Fruit fly (Drosophila melanogaster) whole organism, embryonic: ENCODE measurements around the gene Utx.

Source experiments
- Abd-B ChIP-seq: fragments of 200-800 bp; sonication (Bioruptor generic); optimal IDR thresholded peaks from 2 replicates; lab custom pipeline; 2018; ENCODE audit warnings: missing biosample characterization, mild to moderate bottlenecking, missing genetic modification characterization, moderate library complexity
- B-H1 ChIP-seq: fragments of 200-800 bp; sonication (Bioruptor generic); IDR thresholded peaks from 3 replicates; pipeline ENCODE4 v1.3.6; 2022; ENCODE audit warnings: missing biosample characterization, missing genetic modification characterization
- Blimp-1 ChIP-seq: fragments of 200-800 bp; sonication (Bioruptor generic); optimal IDR thresholded peaks from 3 replicates; lab custom pipeline; 2018; ENCODE audit warnings: missing biosample characterization, missing genetic modification characterization, mild to moderate bottlenecking, moderate library complexity, missing genetic modification reagents
- C15 ChIP-seq: fragments of 200-800 bp; sonication (Bioruptor generic); IDR thresholded peaks from 3 replicates; pipeline ENCODE4 v1.3.6; 2022; ENCODE audit warnings: missing biosample characterization, missing genetic modification characterization
- CG10979 ChIP-seq: fragments of 200-800 bp; sonication (Bioruptor generic); optimal IDR thresholded peaks from 2 replicates; lab custom pipeline; 2018; ENCODE audit warnings: missing biosample characterization, mild to moderate bottlenecking, missing genetic modification characterization, moderate library complexity
- CG14441 ChIP-seq: fragments of 200-800 bp; sonication (Bioruptor generic); IDR thresholded peaks from 2 replicates; pipeline ENCODE4 v1.3.6; 2022; ENCODE audit warnings: missing biosample characterization, missing genetic modification characterization
- CG16779 ChIP-seq: fragments of 200-800 bp; sonication (Bioruptor generic); IDR thresholded peaks from 2 replicates; pipeline ENCODE4 v1.3.6; 2022; ENCODE audit warnings: missing biosample characterization, missing genetic modification characterization
- CG17829 ChIP-seq: fragments of 200-800 bp; optimal IDR thresholded peaks from 2 replicates; lab custom pipeline; 2019; ENCODE audit warnings: missing biosample characterization, mild to moderate bottlenecking, missing genetic modification characterization, moderate library complexity
- CG18011 ChIP-seq: fragments of 200-800 bp; sonication (Bioruptor generic); optimal IDR thresholded peaks from 2 replicates; lab custom pipeline; 2017; ENCODE audit warnings: missing biosample characterization, missing genetic modification characterization, mild to moderate bottlenecking, moderate library complexity, missing genotype
- CG18764 ChIP-seq: fragments of 200-800 bp; sonication (Bioruptor generic); optimal IDR thresholded peaks from 3 replicates; lab custom pipeline; 2016; ENCODE audit warnings: missing biosample characterization, missing genetic modification characterization
- CG2129 ChIP-seq: fragments of 200-800 bp; sonication (Bioruptor generic); IDR thresholded peaks from 2 replicates; pipeline ENCODE4 v1.3.6; 2022; ENCODE audit warnings: missing biosample characterization, missing genetic modification characterization; ENCODE audit not compliant: partially characterized antibody
- CG3281 ChIP-seq: fragments of 200-800 bp; sonication (Bioruptor generic); optimal IDR thresholded peaks from 3 replicates; lab custom pipeline; 2017; ENCODE audit warnings: missing biosample characterization, mild to moderate bottlenecking, missing genetic modification characterization
- CG3726 ChIP-seq: fragments of 200-800 bp; sonication (Bioruptor generic); IDR thresholded peaks from 3 replicates; pipeline ENCODE4, ENCODE4 v1.3.6; 2022; ENCODE audit warnings: missing biosample characterization, missing genetic modification characterization
- CG3995 ChIP-seq: fragments of 200-800 bp; sonication (Bioruptor generic); optimal IDR thresholded peaks from 3 replicates; lab custom pipeline; 2016; ENCODE audit warnings: missing biosample characterization, missing genetic modification characterization
- CG4282 ChIP-seq: fragments of 200-800 bp; sonication (Bioruptor generic); optimal IDR thresholded peaks from 2 replicates; lab custom pipeline; 2016; ENCODE audit warnings: missing biosample characterization, missing genetic modification characterization
- CG4360 ChIP-seq: fragments of 200-800 bp; sonication (Bioruptor generic); IDR thresholded peaks from 2 replicates; pipeline ENCODE4 v1.3.6; 2022; ENCODE audit warnings: missing biosample characterization, missing genetic modification characterization
- CG4820 ChIP-seq: fragments of 200-800 bp; sonication (Bioruptor generic); optimal IDR thresholded peaks from 3 replicates; lab custom pipeline; 2016; ENCODE audit warnings: missing biosample characterization, missing genetic modification characterization
- CG6272 ChIP-seq: fragments of 200-800 bp; sonication (Bioruptor generic); IDR thresholded peaks from 2 replicates; pipeline ENCODE4 v1.3.6; 2022; ENCODE audit warnings: missing biosample characterization, missing genetic modification characterization
- CG6683 ChIP-seq: fragments of 200-800 bp; sonication (Bioruptor generic); optimal IDR thresholded peaks from 2 replicates; lab custom pipeline; 2017; ENCODE audit warnings: missing biosample characterization, mild to moderate bottlenecking, missing genetic modification characterization, missing genetic modification reagents
- CG7372 ChIP-seq: fragments of 200-800 bp; sonication (Bioruptor generic); IDR thresholded peaks from 2 replicates; pipeline ENCODE4 v1.3.6; 2022; ENCODE audit warnings: missing biosample characterization, missing genetic modification characterization
- CG7987 ChIP-seq: fragments of 200-800 bp; sonication (Bioruptor generic); optimal IDR thresholded peaks from 2 replicates; lab custom pipeline; 2018; ENCODE audit warnings: missing biosample characterization, mild to moderate bottlenecking, missing genetic modification characterization, moderate library complexity
- CG9437 ChIP-seq: fragments of 200-800 bp; sonication (Bioruptor generic); optimal IDR thresholded peaks from 2 replicates; lab custom pipeline; 2018; ENCODE audit warnings: missing biosample characterization, mild to moderate bottlenecking, missing genetic modification characterization
- Dip3 ChIP-seq: fragments of 200-800 bp; sonication (Bioruptor generic); optimal IDR thresholded peaks from 3 replicates; lab custom pipeline; 2016; ENCODE audit warnings: missing biosample characterization, missing genetic modification characterization
- ERR ChIP-seq: fragments of 200-800 bp; sonication (Bioruptor generic); optimal IDR thresholded peaks from 2 replicates; lab custom pipeline; 2016; ENCODE audit warnings: missing biosample characterization, missing genetic modification characterization
- HmgZ ChIP-seq: fragments of 200-800 bp; sonication (Bioruptor generic); optimal IDR thresholded peaks from 2 replicates; lab custom pipeline; 2018; ENCODE audit warnings: missing biosample characterization, mild to moderate bottlenecking, missing genetic modification characterization
- Hr51 ChIP-seq, 2 experiments: fragments of 200-800 bp; sonication (Bioruptor generic); optimal IDR thresholded peaks; 2 replicates in 1 of 2; 3 replicates in 1 of 2; lab custom pipeline; 2016 to 2018; ENCODE audit warnings: missing biosample characterization in 2 of 2, missing genetic modification characterization in 2 of 2, mild to moderate bottlenecking in 1 of 2, moderate library complexity in 1 of 2
- Kr ChIP-seq: fragments of 200-800 bp; sonication (Bioruptor generic); optimal IDR thresholded peaks from 2 replicates; lab custom pipeline; 2017; ENCODE audit warnings: missing biosample characterization, mild to moderate bottlenecking, missing genetic modification characterization
- Mad ChIP-seq: fragments of 200-800 bp; sonication (Bioruptor generic); optimal IDR thresholded peaks from 2 replicates; lab custom pipeline; 2016; ENCODE audit warnings: missing biosample characterization, missing genetic modification characterization
- Med ChIP-seq: fragments of 200-800 bp; sonication (Bioruptor generic); peaks from one replicate; lab custom pipeline; 2016; ENCODE audit warnings: missing biosample characterization, missing genetic modification characterization, mild to moderate bottlenecking, inconsistent platforms, moderate library complexity
- Oaz ChIP-seq: fragments of 200-800 bp; sonication (Bioruptor generic); IDR thresholded peaks from 2 replicates; pipeline ENCODE4 v1.3.6; 2022; ENCODE audit warnings: missing biosample characterization, missing genetic modification characterization
- PHDP ChIP-seq: fragments of 200-800 bp; sonication (Bioruptor generic); optimal IDR thresholded peaks from 3 replicates; lab custom pipeline; 2018; ENCODE audit warnings: missing biosample characterization, mild to moderate bottlenecking, missing genetic modification characterization, moderate library complexity
- Rfx ChIP-seq: fragments of 200-800 bp; sonication (Bioruptor generic); IDR thresholded peaks from 2 replicates; pipeline ENCODE4 v1.3.6; 2022; ENCODE audit warnings: missing biosample characterization, missing genetic modification characterization
- Sin3A ChIP-seq: fragments of >200 bp; optimal IDR thresholded peaks from 2 replicates; lab custom pipeline; 2018
- Vsx1 ChIP-seq: fragments of 200-800 bp; sonication (Bioruptor generic); optimal IDR thresholded peaks from 2 replicates; lab custom pipeline; 2017; ENCODE audit warnings: missing biosample characterization, mild to moderate bottlenecking, missing genetic modification characterization, missing genetic modification reagents
- Xbp1 ChIP-seq: fragments of 200-800 bp; sonication (Bioruptor generic); optimal IDR thresholded peaks from 3 replicates; lab custom pipeline; 2016; ENCODE audit warnings: missing biosample characterization, mild to moderate bottlenecking, missing genetic modification characterization
- ap ChIP-seq: fragments of 200-800 bp; sonication (Bioruptor generic); IDR thresholded peaks from 2 replicates; pipeline ENCODE4 v1.3.6; 2022; ENCODE audit warnings: missing biosample characterization, missing genetic modification characterization
- bowl ChIP-seq: fragments of 200-800 bp; sonication (Bioruptor generic); IDR thresholded peaks from 2 replicates; pipeline ENCODE4 v1.3.6; 2022; ENCODE audit warnings: missing biosample characterization, missing genetic modification characterization
- cato ChIP-seq: fragments of 200-800 bp; sonication (Bioruptor generic); optimal IDR thresholded peaks from 2 replicates; lab custom pipeline; 2016; ENCODE audit warnings: missing biosample characterization, missing genetic modification characterization, borderline replicate concordance
- ci ChIP-seq: fragments of 200-800 bp; sonication (Bioruptor generic); IDR thresholded peaks from 3 replicates; pipeline ENCODE4 v1.3.6; 2022; ENCODE audit warnings: missing biosample characterization, missing genetic modification characterization
- grau ChIP-seq: fragments of 200-800 bp; optimal IDR thresholded peaks from 3 replicates; lab custom pipeline; 2019; ENCODE audit warnings: missing biosample characterization, mild to moderate bottlenecking, missing genetic modification characterization, moderate library complexity
- gt ChIP-seq: fragments of 200-800 bp; sonication (Bioruptor generic); IDR thresholded peaks from 2 replicates; pipeline ENCODE4 v1.3.6; 2022; ENCODE audit warnings: missing biosample characterization, missing genetic modification characterization
- hth ChIP-seq: fragments of >200 bp; optimal IDR thresholded peaks from 2 replicates; lab custom pipeline; 2017; ENCODE audit warnings: inconsistent platforms
- kni ChIP-seq: fragments of 200-800 bp; sonication (Bioruptor generic); optimal IDR thresholded peaks from 3 replicates; lab custom pipeline; 2017; ENCODE audit warnings: mild to moderate bottlenecking, missing biosample characterization, missing genetic modification reagents, missing genetic modification characterization
- lab ChIP-seq: fragments of 200-800 bp; sonication (Bioruptor generic); optimal IDR thresholded peaks from 3 replicates; lab custom pipeline; 2017; ENCODE audit warnings: missing biosample characterization, missing genetic modification characterization, mild to moderate bottlenecking, moderate library complexity, missing genetic modification reagents
- oc ChIP-seq: fragments of 200-800 bp; sonication (Bioruptor generic); optimal IDR thresholded peaks from 2 replicates; lab custom pipeline; 2018; ENCODE audit warnings: missing biosample characterization, mild to moderate bottlenecking, missing genetic modification characterization, moderate library complexity
- onecut ChIP-seq: fragments of 200-800 bp; sonication (Bioruptor generic); IDR thresholded peaks from 2 replicates; pipeline ENCODE4 v1.3.6; 2022; ENCODE audit warnings: missing biosample characterization, missing genetic modification characterization
- p53 ChIP-seq: fragments of 200-800 bp; sonication (Bioruptor generic); optimal IDR thresholded peaks from 2 replicates; lab custom pipeline; 2016; ENCODE audit warnings: missing biosample characterization, missing genetic modification characterization
- row ChIP-seq: fragments of 200-800 bp; sonication (Bioruptor generic); IDR thresholded peaks from 3 replicates; pipeline ENCODE4 v1.3.6; 2022; ENCODE audit warnings: missing biosample characterization, missing genetic modification characterization
- tll ChIP-seq, 2 experiments: fragments of 200-800 bp in 1 of 2; fragments of >200 bp in 1 of 2; sonication (Bioruptor generic) in 1 of 2; optimal IDR thresholded peaks; 2 replicates each; lab custom pipeline; 2017 to 2019; ENCODE audit warnings: missing biosample characterization in 2 of 2, missing genetic modification characterization in 2 of 2, mild to moderate bottlenecking in 1 of 2, moderate library complexity in 1 of 2
- ttk ChIP-seq: fragments of 200-800 bp; sonication (Bioruptor generic); IDR thresholded peaks from 2 replicates; pipeline ENCODE4 v2.1.2; 2022; ENCODE audit warnings: missing biosample characterization, missing genetic modification characterization
- tx ChIP-seq: fragments of 200-800 bp; sonication (Bioruptor generic); optimal IDR thresholded peaks from 2 replicates; lab custom pipeline; 2016; ENCODE audit warnings: missing biosample characterization, missing genetic modification characterization
- unc-4 ChIP-seq: fragments of 200-800 bp; sonication (Bioruptor generic); IDR thresholded peaks from 2 replicates; pipeline ENCODE4 v1.3.6; 2022; ENCODE audit warnings: missing biosample characterization, missing genetic modification characterization; ENCODE audit not compliant: partially characterized antibody

Gene Utx

dm6 chr2L:10321036-10321583 lies 42.5 kb upstream of the Utx start (continued):
- no peak for TF ChIP-seq CG16779
- TF ChIP-seq CG6272 (GFP tag; lab: Robert Waterston, UW), result no peak
- TF ChIP-seq CG7987, result peak; percentile 21
- TF ChIP-seq onecut, result no peak
- TF ChIP-seq CG18764 (GFP tag; lab: Kevin White, UChicago), result no peak
- TF ChIP-seq bowl (GFP tag; lab: Robert Waterston, UW), result no peak
- peak; percentile 8 for TF ChIP-seq CG18011 (GFP tag; lab: Kevin White, UChicago)
- no peak for TF ChIP-seq Blimp-1 (GFP tag; lab: Kevin White, UChicago)
- TF ChIP-seq CG3995 (GFP tag; lab: Kevin White, UChicago), result peak; percentile 95
- TF ChIP-seq Vsx1 (GFP tag; lab: Kevin White, UChicago), result no peak
- TF ChIP-seq CG3726, result no peak
- TF ChIP-seq CG14441, result no peak
- no peak for TF ChIP-seq B-H1
- no peak for TF ChIP-seq cato (GFP tag; lab: Kevin White, UChicago)
- no peak for TF ChIP-seq Xbp1 (GFP tag; lab: Kevin White, UChicago)
- no peak for TF ChIP-seq Abd-B (GFP tag; lab: Kevin White, UChicago)
- no peak for TF ChIP-seq CG2129 (GFP tag; lab: Robert Waterston, UW)
- TF ChIP-seq unc-4, result peak; percentile 76
- TF ChIP-seq CG17829 (tag; lab: Kevin White, UChicago), result peak; percentile 9
- TF ChIP-seq CG4282 (GFP tag; lab: Kevin White, UChicago), result no peak
- no peak for TF ChIP-seq kni (GFP tag; lab: Kevin White, UChicago)
- TF ChIP-seq HmgZ (tag; lab: Kevin White, UChicago), result no peak
- TF ChIP-seq grau (tag; lab: Kevin White, UChicago), result no peak
- TF ChIP-seq CG4820, result no peak
- no peak for TF ChIP-seq PHDP (tag; lab: Kevin White, UChicago)
- no peak for TF ChIP-seq Hr51 (GFP tag; optimal IDR thresholded peaks at IDR 0.05; lab: Kevin White, UChicago)
- no peak for TF ChIP-seq tx
- no peak for TF ChIP-seq CG6683
- no peak for TF ChIP-seq ap (GFP tag; lab: Robert Waterston, UW)
- TF ChIP-seq lab, result no peak
- no peak for TF ChIP-seq Oaz (GFP tag; lab: Robert Waterston, UW)
- TF ChIP-seq Sin3A (lab: Kevin White, UChicago), result no peak
- no peak for TF ChIP-seq Kr (GFP tag; lab: Kevin White, UChicago)
- no peak for TF ChIP-seq tll (GFP tag; optimal IDR thresholded peaks at IDR 0.05; lab: Kevin White, UChicago)
- no peak for TF ChIP-seq gt (GFP tag; lab: Robert Waterston, UW)
- TF ChIP-seq oc (tag; lab: Kevin White, UChicago), result no peak
- no peak for TF ChIP-seq CG7372
- peak; percentile 4 for TF ChIP-seq CG10979
- TF ChIP-seq p53 (GFP tag; lab: Kevin White, UChicago), result no peak
- no peak for TF ChIP-seq C15
- TF ChIP-seq CG4360 (GFP tag; lab: Robert Waterston, UW), result no peak
- no peak for TF ChIP-seq ttk (GFP tag; lab: Robert Waterston, UW)
- peak; percentile 75 for TF ChIP-seq Med (GFP tag; lab: Kevin White, UChicago)
- no peak for TF ChIP-seq ci
- no peak for TF ChIP-seq row (GFP tag; lab: Robert Waterston, UW)
- TF ChIP-seq Mad (GFP tag; lab: Kevin White, UChicago), result no peak
- TF ChIP-seq Dip3, result no peak
- TF ChIP-seq CG9437 (GFP tag; lab: Kevin White, UChicago), result peak; percentile 7
- no peak for TF ChIP-seq hth (lab: Kevin White, UChicago)
- TF ChIP-seq Rfx, result peak; percentile 56; the same call in 1 of the 2 replicates
- TF ChIP-seq CG3281, result peak; percentile 49
- no peak for TF ChIP-seq ERR (GFP tag; lab: Kevin White, UChicago)
